Worm (Caenorhabditis elegans): ENCODE measurements around the gene fipr-21.

DNA sequence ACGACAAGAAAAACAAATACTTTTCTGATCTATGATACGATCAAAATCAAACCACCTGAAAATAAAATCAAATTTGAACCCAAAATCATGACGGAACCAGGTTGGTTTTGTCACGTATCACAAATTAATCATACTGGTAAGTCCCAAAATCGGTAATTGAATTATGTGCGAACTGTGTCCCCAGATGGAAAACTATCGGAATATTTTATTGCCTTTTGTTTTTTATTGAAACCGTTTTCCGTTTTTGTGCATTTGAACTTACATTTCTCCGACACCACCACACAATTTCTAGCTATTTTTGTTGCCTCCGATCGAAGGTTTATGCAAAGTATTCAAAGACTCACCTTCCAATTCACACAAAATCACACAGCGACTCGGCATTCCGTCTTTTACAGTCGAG, 30.9 kb upstream of the fipr-21 start, which contains the start of gene F41E7.2:
- TF ChIP-seq elt-1 (tag; optimal IDR thresholded peaks at IDR 0.05) (no peak), ztf-11 (tag; optimal IDR thresholded peaks at IDR 0.05) (no peak), aly-2 (tag; optimal IDR thresholded peaks at IDR 0.05) (no peak), lin-39 (tag; optimal IDR thresholded peaks at IDR 0.05) (no peak), zag-1 (tag; optimal IDR thresholded peaks at IDR 0.05) (no peak), ceh-9 (tag; optimal IDR thresholded peaks at IDR 0.05) (no peak), nhr-76 (tag; optimal IDR thresholded peaks at IDR 0.05) (no peak), jun-1 (tag; optimal IDR thresholded peaks at IDR 0.05) (no peak), fos-1 (tag; optimal IDR thresholded peaks at IDR 0.05) (no peak), ceh-16 (tag; optimal IDR thresholded peaks at IDR 0.05) (no peak)
